Worm (Caenorhabditis elegans): ENCODE measurements around the gene srh-239.

DNA sequence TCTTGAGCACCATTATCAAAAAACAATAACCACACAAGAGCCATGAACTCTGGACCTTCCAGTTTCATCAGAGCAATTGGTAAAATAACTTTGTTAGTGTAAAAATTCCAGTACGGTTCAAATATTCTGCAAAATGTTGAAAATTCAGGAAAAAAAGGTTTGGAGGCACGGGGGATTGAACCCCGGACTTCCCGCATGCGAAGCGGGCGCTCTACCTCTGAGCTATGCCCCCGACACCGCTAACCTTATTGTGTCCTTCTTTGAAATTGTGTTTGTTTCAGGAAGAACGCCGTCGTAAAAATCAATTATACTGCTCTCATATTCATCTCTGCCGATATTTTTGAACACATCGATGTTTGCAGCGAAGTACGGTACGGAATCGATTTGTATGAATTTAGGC lies 34.3 kb downstream of the srh-239 start:
- TF ChIP-seq dpl-1 (GFP tag; optimal IDR thresholded peaks at IDR 0.05), result no peak
- TF ChIP-seq blmp-1 (tag; optimal IDR thresholded peaks at IDR 0.05), result no peak
- no peak for TF ChIP-seq fos-1 (tag; optimal IDR thresholded peaks at IDR 0.05)
- TF ChIP-seq snu-23 (GFP tag; optimal IDR thresholded peaks at IDR 0.05), result no peak
- no peak for TF ChIP-seq fkh-8 (tag; optimal IDR thresholded peaks at IDR 0.05)
- no peak for TF ChIP-seq nhr-11 (tag; optimal IDR thresholded peaks at IDR 0.05)
- no peak for TF ChIP-seq mef-2 (tag; optimal IDR thresholded peaks at IDR 0.05)
- no peak for TF ChIP-seq tlp-1 (tag; optimal IDR thresholded peaks at IDR 0.05)
- no peak for TF ChIP-seq dsc-1 (tag; optimal IDR thresholded peaks at IDR 0.05)
- TF ChIP-seq lin-13 (GFP tag; optimal IDR thresholded peaks at IDR 0.05), result no peak
- TF ChIP-seq elt-3 (tag; optimal IDR thresholded peaks at IDR 0.05), result no peak
- no peak for TF ChIP-seq lsy-2 (tag; optimal IDR thresholded peaks at IDR 0.05)
- no peak for TF ChIP-seq lin-39 (tag; optimal IDR thresholded peaks at IDR 0.05)
